Worm (Caenorhabditis elegans): ENCODE measurements around the gene ckk-1.

The ckk-1 gene

ce11 chrIII:5701491-5701890 lies 66.2 kb downstream of the ckk-1 start (continued):
- no peak for TF ChIP-seq ccch-3 (GFP tag; optimal IDR thresholded peaks at IDR 0.05)
- no peak for TF ChIP-seq pbrm-1 (GFP tag; IDR thresholded peaks at IDR 0.05)
- TF ChIP-seq ceh-100 (GFP tag; IDR thresholded peaks at IDR 0.05), result no peak
- TF ChIP-seq K11D2.4 (GFP tag; IDR thresholded peaks at IDR 0.05), result no peak
- no peak for TF ChIP-seq him-1 (tag; optimal IDR thresholded peaks at IDR 0.05)
- TF ChIP-seq akir-1 (GFP tag; optimal IDR thresholded peaks at IDR 0.05), result no peak
- TF ChIP-seq atf-7 (tag; optimal IDR thresholded peaks at IDR 0.05), result no peak
- TF ChIP-seq B0019.2 (GFP tag; conservative IDR thresholded peaks at IDR 0.05), result no peak
- no peak for TF ChIP-seq T07F8.4 (tag; optimal IDR thresholded peaks at IDR 0.05)
- no peak for TF ChIP-seq ztf-22 (GFP tag; optimal IDR thresholded peaks at IDR 0.05)
- TF ChIP-seq F33H1.4 (GFP tag; IDR thresholded peaks at IDR 0.05), result peak; percentile 79
- no peak for TF ChIP-seq ztf-28 (GFP tag; IDR thresholded peaks at IDR 0.05)
- TF ChIP-seq snpc-4 (GFP tag; optimal IDR thresholded peaks at IDR 0.05), result no peak
- TF ChIP-seq snpc-4 (tag; optimal IDR thresholded peaks at IDR 0.05), result no peak
- TF ChIP-seq repo-1 (tag; optimal IDR thresholded peaks at IDR 0.05), result no peak
- no peak for TF ChIP-seq nhr-120 (GFP tag; IDR thresholded peaks at IDR 0.05)
- TF ChIP-seq B0336.3 (GFP tag; IDR thresholded peaks at IDR 0.05), result no peak
- peak; percentile 78 for TF ChIP-seq madf-6 (GFP tag; IDR thresholded peaks at IDR 0.05)
- TF ChIP-seq C06A6.2 (GFP tag; conservative IDR thresholded peaks at IDR 0.05), result no peak
- no peak for TF ChIP-seq lin-54 (GFP tag; optimal IDR thresholded peaks at IDR 0.05)
- TF ChIP-seq dpl-1 (GFP tag; optimal IDR thresholded peaks at IDR 0.05), result no peak
- TF ChIP-seq rec-8 (tag; optimal IDR thresholded peaks at IDR 0.05), result no peak
- no peak for TF ChIP-seq lag-1 (GFP tag; IDR thresholded peaks at IDR 0.05)
- TF ChIP-seq lsl-1 (GFP tag; optimal IDR thresholded peaks at IDR 0.05), result peak; percentile 80
- no peak for TF ChIP-seq ztf-26 (tag; optimal IDR thresholded peaks at IDR 0.05)
